Worm (Caenorhabditis elegans): ENCODE data around the gene fbxa-108.
"Not testable (repeated sequence)": the region's sequence is repeated elsewhere in the genome, so short reads cannot be mapped to it uniquely, and the experiment has no call there.

Gene fbxa-108

ce11 chrV:17614251-17614650 is 44.9 kb downstream of the fbxa-108 start, which contains the start of gene Y6G8.14:
Y6G8.14 (minus strand) TSS chrV:17614351.
- TF ChIP-seq attf-6 (GFP tag; IDR thresholded peaks at IDR 0.05) (no peak), ceh-27 (GFP tag; optimal IDR thresholded peaks at IDR 0.05) (no peak), lag-1 (GFP tag; IDR thresholded peaks at IDR 0.05) (no peak), lsy-27 (tag; optimal IDR thresholded peaks at IDR 0.05; ENCODE audit: borderline replicate concordance, insufficient read depth) (no peak), ZK185.1 (tag; optimal IDR thresholded peaks at IDR 0.05; ENCODE audit: poor library complexity, severe bottlenecking) (no peak), nfyb-1 (GFP tag; IDR thresholded peaks at IDR 0.05) (no peak), nfya-2 (GFP tag; IDR thresholded peaks at IDR 0.05) (no peak), repo-1 (tag; optimal IDR thresholded peaks at IDR 0.05) (no peak), madf-10 (tag; optimal IDR thresholded peaks at IDR 0.05) (no peak)

ce11 chrV:17610503-17610902 is 48.7 kb downstream of the fbxa-108 start, which contains the start of gene Y6G8.15:
Y6G8.15 (minus strand) TSS chrV:17610603.
- not testable (repeated sequence) for TF ChIP-seq madf-3 (GFP tag; IDR thresholded peaks at IDR 0.05); T26A5.8 (tag; optimal IDR thresholded peaks at IDR 0.05); B0019.2 (GFP tag; conservative IDR thresholded peaks at IDR 0.05)

ce11 chrV:17607797-17608196 is 51.4 kb downstream of the fbxa-108 start, which contains the start of gene srz-91:
srz-91 (plus strand) TSS chrV:17608097.
- TF ChIP-seq ama-1 (optimal IDR thresholded peaks at IDR 0.05) (no peak), ama-1 (GFP tag; optimal IDR thresholded peaks at IDR 0.05) (no peak), nhr-27 (tag; optimal IDR thresholded peaks at IDR 0.05) (no peak), F49E8.2 (tag; optimal IDR thresholded peaks at IDR 0.05; ENCODE audit: insufficient read depth) (no peak), F37B4.10 (GFP tag; IDR thresholded peaks at IDR 0.05) (no peak), Y79H2A.3 (GFP tag; conservative IDR thresholded peaks at IDR 0.05) (no peak), snpc-1.3 (tag; optimal IDR thresholded peaks at IDR 0.05; ENCODE audit: insufficient read depth) (no peak), lag-1 (GFP tag; IDR thresholded peaks at IDR 0.05) (no peak), lsy-27 (tag; optimal IDR thresholded peaks at IDR 0.05; ENCODE audit: borderline replicate concordance, insufficient read depth) (no peak), B0261.1 (tag; optimal IDR thresholded peaks at IDR 0.05) (no peak), egl-18 (GFP tag; IDR thresholded peaks at IDR 0.05) (no peak), mcd-1 (GFP tag; IDR thresholded peaks at IDR 0.05) (no peak), die-1 (tag; optimal IDR thresholded peaks at IDR 0.05) (no peak), ceh-27 (GFP tag; optimal IDR thresholded peaks at IDR 0.05) (no peak), somi-1 (GFP tag; optimal IDR thresholded peaks at IDR 0.05) (no peak), snpc-3.4 (tag; optimal IDR thresholded peaks at IDR 0.05) (no peak), mxl-1 (tag; optimal IDR thresholded peaks at IDR 0.05) (no peak), F33H1.4 (GFP tag; IDR thresholded peaks at IDR 0.05) (no peak), K12H6.12 (tag; optimal IDR thresholded peaks at IDR 0.05) (no peak)
